Fruit fly (Drosophila melanogaster): ENCODE data around the gene CG6321.

CG6321 gene

DNA sequence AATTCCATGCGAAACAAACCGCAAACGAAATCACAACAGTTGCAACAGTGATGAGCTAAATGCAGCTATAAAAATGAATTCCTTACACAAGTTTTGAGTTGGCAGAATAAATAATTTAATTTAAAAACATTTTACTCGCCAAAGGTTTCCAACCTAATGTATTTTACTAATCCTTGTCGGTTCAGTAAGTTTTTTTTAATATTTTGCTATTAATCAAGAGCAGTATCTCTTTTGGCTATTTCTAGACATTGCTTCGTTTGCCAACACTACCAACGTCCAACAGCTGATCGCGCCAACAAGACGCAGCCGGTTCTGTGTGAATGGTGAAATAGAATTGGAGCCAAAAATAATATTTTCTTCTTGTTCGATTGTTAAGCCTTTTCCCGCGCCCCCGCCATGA lies 3.7 kb upstream of the CG6321 start, which contains the start of the genes CG32075, CG45101 and SuUR (continued):
- TF ChIP-seq sc (optimal IDR thresholded peaks at IDR 0.05) (no peak), sc (GFP tag; optimal IDR thresholded peaks at IDR 0.05) (peak; percentile 63), Dip3 (GFP tag; optimal IDR thresholded peaks at IDR 0.05) (peak; percentile 91), crc (GFP tag; optimal IDR thresholded peaks at IDR 0.05) (peak; percentile 73), bab2 (GFP tag; optimal IDR thresholded peaks at IDR 0.05) (peak; percentile 92), gcm (GFP tag; optimal IDR thresholded peaks at IDR 0.05) (peak; percentile 49), CG9609 (GFP tag; optimal IDR thresholded peaks at IDR 0.05) (peak; percentile 91), kay (GFP tag; optimal IDR thresholded peaks at IDR 0.05) (peak; percentile 78), tna (GFP tag; IDR thresholded peaks at IDR 0.05; ENCODE audit: partially characterized antibody) (no peak), CG10366 (GFP tag; IDR thresholded peaks at IDR 0.05) (peak; percentile 89), bcd (GFP tag; optimal IDR thresholded peaks at IDR 0.05) (peak; percentile 81), sob (GFP tag; IDR thresholded peaks at IDR 0.05) (peak; percentile 88), CG12391 (tag; optimal IDR thresholded peaks at IDR 0.05) (peak; percentile 93), CG3163 (GFP tag; optimal IDR thresholded peaks at IDR 0.05) (peak; percentile 71), corto (GFP tag; optimal IDR thresholded peaks at IDR 0.05) (peak; percentile 59), CG18476 (GFP tag; optimal IDR thresholded peaks at IDR 0.05) (peak; percentile 82), abd-A (tag; optimal IDR thresholded peaks at IDR 0.05) (no peak), Sry-δ (GFP tag; optimal IDR thresholded peaks at IDR 0.05) (peak; percentile 63), gce (GFP tag; IDR thresholded peaks at IDR 0.05) (no peak), Optix (GFP tag; IDR thresholded peaks at IDR 0.05) (peak; percentile 70), CG7963 (GFP tag; IDR thresholded peaks at IDR 0.05; ENCODE audit: partially characterized antibody) (no peak; the same call in 2 of the 3 replicates), CG12744 (GFP tag; optimal IDR thresholded peaks at IDR 0.05) (peak; percentile 89), pfk (GFP tag; optimal IDR thresholded peaks at IDR 0.05) (no peak), Fer3 (tag; optimal IDR thresholded peaks at IDR 0.05) (peak; percentile 74), CG31365 (tag; optimal IDR thresholded peaks at IDR 0.05) (no peak), disco-r (GFP tag; optimal IDR thresholded peaks at IDR 0.05) (peak; percentile 51), Deaf1 (tag; optimal IDR thresholded peaks at IDR 0.05) (peak; percentile 38), dimm (GFP tag; IDR thresholded peaks at IDR 0.05) (0 out of 2 replicates have a peak, but pooled peaks have one; percentile 7), CG14441 (GFP tag; IDR thresholded peaks at IDR 0.05) (peak; percentile 92), tup (GFP tag; optimal IDR thresholded peaks at IDR 0.05) (peak; percentile 75), CG4707 (GFP tag; optimal IDR thresholded peaks at IDR 0.05) (no peak), CG13296 (GFP tag; optimal IDR thresholded peaks at IDR 0.05) (peak; percentile 79), stc (GFP tag; IDR thresholded peaks at IDR 0.05) (peak; percentile 85), CG6765 (GFP tag; optimal IDR thresholded peaks at IDR 0.05) (peak; percentile 9), run (tag; optimal IDR thresholded peaks at IDR 0.05) (peak; percentile 80), CG13775 (GFP tag; optimal IDR thresholded peaks at IDR 0.05) (peak; percentile 93), CG34224 (GFP tag; IDR thresholded peaks at IDR 0.05; ENCODE audit: partially characterized antibody) (no peak), ken (GFP tag; IDR thresholded peaks at IDR 0.05) (peak; percentile 89), CG13894 (tag; optimal IDR thresholded peaks at IDR 0.05) (no peak), Sin3A (optimal IDR thresholded peaks at IDR 0.05) (peak; percentile 75), MBD-R2 (GFP tag; IDR thresholded peaks at IDR 0.05) (peak; percentile 98), CG18619 (GFP tag; optimal IDR thresholded peaks at IDR 0.05) (peak; percentile 78), Ptx1 (GFP tag; IDR thresholded peaks at IDR 0.05) (peak; percentile 94), lilli (GFP tag; optimal IDR thresholded peaks at IDR 0.05) (peak; percentile 95), pb (GFP tag; optimal IDR thresholded peaks at IDR 0.05) (peak; percentile 43), crp (GFP tag; optimal IDR thresholded peaks at IDR 0.05) (peak; percentile 97 to 99), Trl (optimal IDR thresholded peaks at IDR 0.05) (no peak), Trl (GFP tag; optimal IDR thresholded peaks at IDR 0.05) (peak; percentile 93), Ssrp (tag; optimal IDR thresholded peaks at IDR 0.05) (peak; percentile 88), Abd-B (GFP tag; optimal IDR thresholded peaks at IDR 0.05) (peak; percentile 89), CG7928 (GFP tag; optimal IDR thresholded peaks at IDR 0.05) (peak; percentile 41), CG10543 (GFP tag; optimal IDR thresholded peaks at IDR 0.05) (peak; percentile 90)

Data from whole organism, embryonic.